Worm (Caenorhabditis elegans) whole organism, mixed stage, embryonic: ENCODE measurements around the gene rbg-1.

Experiments used
- ceh-43 ChIP-seq: fragments of 200-800 bp; sonication (Bioruptor generic); optimal IDR thresholded peaks from 2 replicates; lab custom pipeline; 2018; ENCODE audit warnings: mild to moderate bottlenecking, missing genetic modification characterization, moderate library complexity, missing compliant biosample characterization
- elt-1 ChIP-seq: sonication (generic microtip); optimal IDR thresholded peaks from 2 replicates; lab custom pipeline; 2017; ENCODE audit warnings: missing genetic modification characterization, mild to moderate bottlenecking, missing compliant biosample characterization, antibody characterized with exemption, moderate library complexity, borderline replicate concordance; ENCODE audit not compliant: insufficient read depth
- flh-1 ChIP-seq: fragments of 200-800 bp; sonication (Bioruptor generic); optimal IDR thresholded peaks from 2 replicates; lab custom pipeline; 2018; ENCODE audit warnings: mild to moderate bottlenecking, missing genetic modification characterization, moderate library complexity, missing compliant biosample characterization
- lsy-2 ChIP-seq: fragments of 150-350 bp; optimal IDR thresholded peaks from 2 replicates; lab custom pipeline; 2014; ENCODE audit warnings: missing biosample characterization, missing genetic modification characterization
- mep-1 ChIP-seq: fragments of 150-350 bp; optimal IDR thresholded peaks from 2 replicates; lab custom pipeline; 2017; ENCODE audit warnings: missing biosample characterization, missing genetic modification reagents, missing genetic modification characterization, inconsistent platforms
- mls-2 ChIP-seq: sonication (generic microtip); optimal IDR thresholded peaks from 2 replicates; lab custom pipeline; 2016; ENCODE audit warnings: mild to moderate bottlenecking, missing genetic modification characterization, moderate library complexity, missing compliant biosample characterization
- nhr-28 ChIP-seq: fragments of 150-350 bp; optimal IDR thresholded peaks from 2 replicates; lab custom pipeline; 2014; ENCODE audit warnings: missing biosample characterization, missing genetic modification characterization
- nhr-76 ChIP-seq: sonication (generic microtip); optimal IDR thresholded peaks from 2 replicates; lab custom pipeline; 2017; ENCODE audit warnings: missing biosample characterization, missing genetic modification characterization
- pha-4 ChIP-seq: fragments of 150-350 bp; optimal IDR thresholded peaks from 2 replicates; lab custom pipeline; 2018; ENCODE audit warnings: missing biosample characterization, missing genetic modification reagents, missing genetic modification characterization
- sem-2 ChIP-seq: fragments of 200-800 bp; sonication (Bioruptor generic); optimal IDR thresholded peaks from 2 replicates; lab custom pipeline; 2018; ENCODE audit warnings: mild to moderate bottlenecking, missing genetic modification characterization, missing compliant biosample characterization
- snpc-4 ChIP-seq: fragments of 150-350 bp; optimal IDR thresholded peaks from 2 replicates; lab custom pipeline; 2014; ENCODE audit warnings: missing biosample characterization, missing genetic modification characterization
- unc-39 ChIP-seq: fragments of 150-350 bp; optimal IDR thresholded peaks from 2 replicates; lab custom pipeline; 2014; ENCODE audit warnings: missing biosample characterization, missing genetic modification characterization
- unc-62 ChIP-seq: fragments of 150-350 bp; optimal IDR thresholded peaks from 2 replicates; lab custom pipeline; 2014; ENCODE audit warnings: missing biosample characterization, missing genetic modification reagents, missing genetic modification characterization
- zip-8 ChIP-seq: fragments of 150-350 bp; optimal IDR thresholded peaks from 2 replicates; lab custom pipeline; 2014; ENCODE audit warnings: missing biosample characterization, missing genetic modification characterization

DNA sequence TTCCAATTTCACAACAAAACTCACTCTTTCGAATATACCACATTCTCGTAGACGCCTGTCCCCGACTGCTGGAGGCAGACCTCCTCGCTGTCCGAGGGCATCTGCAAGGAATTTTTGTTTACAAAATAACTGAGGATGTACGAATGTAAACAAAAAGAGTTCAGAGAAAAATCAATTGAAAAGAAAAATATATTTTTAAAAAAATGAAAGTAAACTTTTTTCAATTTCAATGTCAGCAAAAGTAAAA lies 37.2 kb upstream of the rbg-1 start, which contains the start of gene mrp-5:
- TF ChIP-seq ceh-43 (no peak), flh-1 (GFP tag; lab: Kevin White, UChicago) (no peak), unc-39 (tag; lab: Kevin White, UChicago) (no peak), sem-2 (GFP tag; lab: Kevin White, UChicago) (no peak), nhr-76 (tag; lab: Kevin White, UChicago) (no peak), pha-4 (tag; lab: Kevin White, UChicago) (no peak), nhr-28 (tag; lab: Kevin White, UChicago) (no peak), unc-62 (no peak), mep-1 (tag; lab: Kevin White, UChicago) (no peak), snpc-4 (tag; lab: Kevin White, UChicago) (no peak), lsy-2 (no peak), elt-1 (tag; lab: Kevin White, UChicago) (no peak), zip-8 (no peak), mls-2 (tag; lab: Kevin White, UChicago) (no peak)
